Worm (Caenorhabditis elegans) whole organism, young adult: ENCODE data around the gene D1046.16.
A peak's percentile ranks its signal among the peaks of the same experiment; 100 is the strongest.

Experiments
- C17E4.6 ChIP-seq: fragments of 200-800 bp; sonication (Bioruptor generic); IDR thresholded peaks from 2 replicates; pipeline ENCODE4 v1.3.6; 2022; ENCODE audit warnings: missing genetic modification reagents, missing genetic modification characterization, missing compliant biosample characterization
- F39B2.1 ChIP-seq: fragments of 200-800 bp; sonication (Bioruptor generic); IDR thresholded peaks from 2 replicates; pipeline ENCODE4 v1.3.6; 2022; ENCODE audit warnings: missing genetic modification reagents, missing genetic modification characterization, missing compliant biosample characterization
- F49E8.2 ChIP-seq: sonication (generic microtip); optimal IDR thresholded peaks from 3 replicates; lab custom pipeline; 2017; ENCODE audit warnings: missing genetic modification characterization, mild to moderate bottlenecking, missing compliant biosample characterization, antibody characterized with exemption, moderate library complexity; ENCODE audit not compliant: insufficient read depth
- F52B5.7 ChIP-seq: sonication (generic microtip); optimal IDR thresholded peaks from 2 replicates; lab custom pipeline; 2016; ENCODE audit warnings: mild to moderate bottlenecking, missing genetic modification characterization, missing compliant biosample characterization
- F55B11.4 ChIP-seq: sonication (generic microtip); optimal IDR thresholded peaks from 2 replicates; lab custom pipeline; 2016; ENCODE audit warnings: missing compliant biosample characterization, missing genetic modification characterization, borderline replicate concordance; ENCODE audit not compliant: insufficient read depth
- Y53G8AR.9 ChIP-seq: fragments of 200-800 bp; sonication (Bioruptor generic); conservative IDR thresholded peaks from 2 replicates; pipeline ENCODE4 v1.3.6; 2022; ENCODE audit warnings: missing genetic modification reagents, missing genetic modification characterization, missing compliant biosample characterization
- Y79H2A.3 ChIP-seq: fragments of 200-800 bp; sonication (Bioruptor generic); conservative IDR thresholded peaks from 2 replicates; pipeline ENCODE4 v1.3.6; 2022; ENCODE audit warnings: missing genetic modification reagents, missing genetic modification characterization, missing compliant biosample characterization
- akir-1 ChIP-seq: fragments of 200-800 bp; sonication (Bioruptor generic); optimal IDR thresholded peaks from 2 replicates; lab custom pipeline; 2018; ENCODE audit warnings: mild to moderate bottlenecking, missing genetic modification characterization, moderate library complexity, missing compliant biosample characterization
- aptf-3 ChIP-seq: fragments of 200-800 bp; sonication (Bioruptor generic); IDR thresholded peaks from 2 replicates; pipeline ENCODE4 v1.3.6; 2022; ENCODE audit warnings: missing genetic modification characterization, missing compliant biosample characterization
- atf-7 ChIP-seq: sonication (generic microtip); optimal IDR thresholded peaks from 2 replicates; lab custom pipeline; 2017; ENCODE audit warnings: mild to moderate bottlenecking, missing genetic modification characterization, missing compliant biosample characterization
- attf-5 ChIP-seq: fragments of 200-800 bp; sonication (Bioruptor generic); optimal IDR thresholded peaks from 2 replicates; lab custom pipeline; 2018; ENCODE audit warnings: mild to moderate bottlenecking, missing genetic modification characterization, missing compliant biosample characterization
- ceh-100 ChIP-seq: fragments of 200-800 bp; sonication (Bioruptor generic); IDR thresholded peaks from 2 replicates; pipeline ENCODE4 v1.3.6; 2022; ENCODE audit warnings: missing genetic modification reagents, missing genetic modification characterization, missing compliant biosample characterization
- ceh-58 ChIP-seq: fragments of 200-800 bp; sonication (Bioruptor generic); IDR thresholded peaks from 2 replicates; pipeline ENCODE4 v1.3.6; 2022; ENCODE audit warnings: missing genetic modification characterization, missing compliant biosample characterization
- ceh-79 ChIP-seq: sonication (generic microtip); optimal IDR thresholded peaks from 2 replicates; lab custom pipeline; 2017; ENCODE audit warnings: mild to moderate bottlenecking, missing genetic modification characterization, missing compliant biosample characterization
- dpff-1 ChIP-seq: sonication (generic microtip); optimal IDR thresholded peaks from 2 replicates; lab custom pipeline; 2017; ENCODE audit warnings: mild to moderate bottlenecking, missing genetic modification characterization, missing compliant biosample characterization
- dpl-1 ChIP-seq: fragments of 150-350 bp; optimal IDR thresholded peaks from 2 replicates; lab custom pipeline; 2014; ENCODE audit warnings: missing biosample characterization, missing genetic modification reagents, missing genetic modification characterization
- efl-1 ChIP-seq: fragments of 150-350 bp; optimal IDR thresholded peaks from 2 replicates; lab custom pipeline; 2014; ENCODE audit warnings: missing biosample characterization, missing genetic modification reagents, missing genetic modification characterization
- ets-4 ChIP-seq: fragments of 200-800 bp; sonication (Bioruptor generic); optimal IDR thresholded peaks from 2 replicates; lab custom pipeline; 2018; ENCODE audit warnings: mild to moderate bottlenecking, missing genetic modification characterization, missing compliant biosample characterization
- fkh-3 ChIP-seq: sonication (generic microtip); optimal IDR thresholded peaks from 2 replicates; lab custom pipeline; 2016; ENCODE audit warnings: mild to moderate bottlenecking, missing genetic modification characterization, missing compliant biosample characterization
- gei-17 ChIP-seq: fragments of 200-800 bp; sonication (Bioruptor generic); optimal IDR thresholded peaks from 2 replicates; lab custom pipeline; 2018; ENCODE audit warnings: mild to moderate bottlenecking, missing genetic modification characterization, missing compliant biosample characterization
- hmg-1.2 ChIP-seq: fragments of 200-800 bp; sonication (Bioruptor generic); IDR thresholded peaks from 2 replicates; pipeline ENCODE4 v1.3.6; 2022; ENCODE audit warnings: missing genetic modification reagents, missing genetic modification characterization, missing compliant biosample characterization
- lag-1 ChIP-seq: fragments of 200-800 bp; sonication (Bioruptor generic); IDR thresholded peaks from 2 replicates; pipeline ENCODE4 v1.3.6; 2022; ENCODE audit warnings: missing genetic modification reagents, missing genetic modification characterization, missing compliant biosample characterization
- lin-26 ChIP-seq: fragments of 200-800 bp; sonication (Bioruptor generic); IDR thresholded peaks from 2 replicates; pipeline ENCODE4 v1.3.6; 2022; ENCODE audit warnings: missing genetic modification reagents, missing genetic modification characterization, missing compliant biosample characterization
- lsy-27 ChIP-seq: sonication (generic microtip); optimal IDR thresholded peaks from 2 replicates; lab custom pipeline; 2017; ENCODE audit warnings: missing genetic modification characterization, mild to moderate bottlenecking, missing compliant biosample characterization, antibody characterized with exemption, missing genotype, borderline replicate concordance; ENCODE audit not compliant: insufficient read depth
- mel-28 ChIP-seq: sonication (generic microtip); optimal IDR thresholded peaks from 2 replicates; lab custom pipeline; 2016; ENCODE audit warnings: borderline replicate concordance, mild to moderate bottlenecking, missing genetic modification characterization, missing compliant biosample characterization
- mes-4 ChIP-seq: sonication (generic microtip); optimal IDR thresholded peaks from 2 replicates; lab custom pipeline; 2016; ENCODE audit warnings: missing genotype, missing genetic modification characterization, missing compliant biosample characterization
- nhr-179 ChIP-seq: sonication (generic microtip); optimal IDR thresholded peaks from 2 replicates; lab custom pipeline; 2016; ENCODE audit warnings: mild to moderate bottlenecking, missing genetic modification characterization, missing compliant biosample characterization
- rpc-1 ChIP-seq, 2 experiments: fragments of 150-350 bp in 1 of 2; sonication (generic microtip) in 1 of 2; optimal IDR thresholded peaks; 2 replicates each; lab custom pipeline; 2014 to 2018; ENCODE audit warnings: missing biosample characterization in 1 of 2, missing genetic modification characterization in 1 of 2, missing genetic modification reagents in 1 of 2, missing genotype in 1 of 2
- somi-1 ChIP-seq: fragments of 200-800 bp; sonication (Bioruptor generic); optimal IDR thresholded peaks from 2 replicates; lab custom pipeline; 2018; ENCODE audit warnings: mild to moderate bottlenecking, missing genetic modification characterization, missing compliant biosample characterization
- tbp1 ChIP-seq: fragments of 200-800 bp; sonication (Bioruptor generic); optimal IDR thresholded peaks from 2 replicates; lab custom pipeline; 2018; ENCODE audit warnings: mild to moderate bottlenecking, missing genetic modification characterization, missing compliant biosample characterization
- unc-130 ChIP-seq: sonication (generic microtip); optimal IDR thresholded peaks from 2 replicates; lab custom pipeline; 2016; ENCODE audit warnings: missing genetic modification reagents, missing genetic modification characterization, missing compliant biosample characterization
- ztf-18 ChIP-seq: sonication (generic microtip); optimal IDR thresholded peaks from 2 replicates; lab custom pipeline; 2016; ENCODE audit warnings: missing genotype, mild to moderate bottlenecking, missing genetic modification characterization, missing compliant biosample characterization
- ztf-3 ChIP-seq: fragments of 200-800 bp; sonication (Bioruptor generic); optimal IDR thresholded peaks from 2 replicates; lab custom pipeline; 2018; ENCODE audit warnings: mild to moderate bottlenecking, missing genetic modification characterization, missing compliant biosample characterization

Gene D1046.16

ce11 chrIV:8901346-8901745 lies 20.6 kb upstream of the D1046.16 start, which contains the start of gene C27B7.5 (continued):
- no peak for TF ChIP-seq rpc-1 (optimal IDR thresholded peaks at IDR 0.05; lab: Kevin White, UChicago)
- TF ChIP-seq rpc-1 (tag; optimal IDR thresholded peaks at IDR 0.05; lab: Kevin White, UChicago): no peak
- TF ChIP-seq aptf-3 (GFP tag; lab: Robert Waterston, UW): no peak
- 0 out of 2 replicates have a peak, but pooled peaks have one; percentile 8 for TF ChIP-seq hmg-1.2 (GFP tag; lab: Robert Waterston, UW)
- TF ChIP-seq Y79H2A.3 (GFP tag; lab: Robert Waterston, UW): no peak

ce11 chrIV:8906164-8906563 lies 15.8 kb upstream of the D1046.16 start, which contains the start of gene C27B7.6:
Gene C27B7.6 (minus strand): TSS chrIV:8906345.
- TF ChIP-seq attf-5 (GFP tag; lab: Kevin White, UChicago) (no peak), ets-4 (GFP tag; lab: Kevin White, UChicago) (no peak), ceh-100 (GFP tag; lab: Robert Waterston, UW) (no peak), mel-28 (tag; lab: Kevin White, UChicago) (no peak)
- TF ChIP-seq, all 124 proteins: peak for 0

DNA sequence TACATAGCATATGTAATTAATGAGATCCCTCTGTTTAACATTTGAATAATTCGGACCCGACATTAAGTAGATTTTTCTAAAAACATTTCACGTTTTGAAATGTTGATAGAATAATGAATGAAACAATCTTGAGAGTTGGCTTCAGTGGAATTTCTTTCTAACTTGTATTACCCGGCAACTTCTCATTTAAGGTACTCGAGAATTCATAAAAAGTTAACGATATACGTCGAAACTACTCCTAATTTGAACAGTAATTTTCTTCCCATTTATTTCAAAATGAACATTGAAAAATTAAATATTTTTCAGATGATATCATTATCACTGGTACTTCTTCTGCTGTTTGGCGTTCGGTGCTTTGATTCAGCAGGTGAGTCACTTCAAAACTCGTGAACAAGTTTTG lies 15.2 kb upstream of the D1046.16 start, which contains the start of gene C27B7.7:
Gene C27B7.7 (plus strand): TSS at position 301 of the 400 bp plus-strand sequence.
- TF ChIP-seq lsy-27: no peak
- no peak for TF ChIP-seq Y53G8AR.9 (GFP tag; lab: Robert Waterston, UW)
- no peak for TF ChIP-seq fkh-3 (tag; lab: Kevin White, UChicago)
- TF ChIP-seq tbp1 (GFP tag; lab: Kevin White, UChicago): no peak
- TF ChIP-seq gei-17: no peak
- no peak for TF ChIP-seq ztf-18 (tag; lab: Kevin White, UChicago)
- TF ChIP-seq F39B2.1: no peak
- no peak for TF ChIP-seq nhr-179
- no peak for TF ChIP-seq dpff-1
- TF ChIP-seq unc-130 (GFP tag; lab: Kevin White, UChicago): no peak
- TF ChIP-seq akir-1 (GFP tag; lab: Kevin White, UChicago): no peak
- no peak for TF ChIP-seq F49E8.2
- no peak for TF ChIP-seq somi-1 (GFP tag; lab: Kevin White, UChicago)
- no peak for TF ChIP-seq ceh-79 (tag; lab: Kevin White, UChicago)
- no peak for TF ChIP-seq F52B5.7
- no peak for TF ChIP-seq F55B11.4 (tag; lab: Kevin White, UChicago)

ce11 chrIV:8914187-8914586 lies 7.8 kb upstream of the D1046.16 start:
- TF ChIP-seq lin-26 (no peak), lag-1 (GFP tag; lab: Robert Waterston, UW) (no peak), gei-17 (no peak), C17E4.6 (GFP tag; lab: Robert Waterston, UW) (no peak), efl-1 (no peak), atf-7 (tag; lab: Kevin White, UChicago) (peak; percentile 88), ztf-3 (GFP tag; lab: Kevin White, UChicago) (no peak)

DNA sequence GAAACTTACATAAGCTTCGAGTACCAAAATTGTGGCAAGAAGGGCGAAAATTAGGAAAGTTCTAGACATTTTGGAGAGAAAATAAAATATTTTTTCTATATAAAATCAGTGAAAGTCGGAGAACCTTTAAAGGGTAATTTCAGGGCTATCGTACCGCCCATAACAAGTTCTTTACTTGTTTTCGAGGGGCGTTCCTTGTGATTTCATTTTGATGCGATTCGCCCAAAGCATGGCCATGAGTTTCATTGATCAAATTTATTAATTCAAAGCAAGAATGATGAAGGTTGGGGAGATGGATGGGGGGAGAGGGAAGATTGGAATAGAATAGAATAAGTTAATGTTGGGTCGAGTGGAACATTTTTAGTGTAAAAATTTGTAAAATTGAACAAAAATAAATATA lies 5.9 kb upstream of the D1046.16 start, which contains the start of gene C27B7.9:
Gene C27B7.9 (minus strand): TSS at position 101 of the 400 bp plus-strand sequence.
- TF ChIP-seq dpl-1 (GFP tag; lab: Kevin White, UChicago) (no peak), mes-4 (tag; lab: Kevin White, UChicago) (no peak), ceh-58 (0 out of 2 replicates have a peak, but pooled peaks have one; percentile 31)
